Fruit fly (Drosophila melanogaster) whole organism, prepupa: Measurements from ENCODE around the gene CG17105.
A peak's percentile ranks its signal among the peaks of the same experiment; 100 is the strongest.

Source experiments
- Blimp-1 ChIP-seq: fragments of 200-800 bp; sonication (Bioruptor generic); optimal IDR thresholded peaks from 3 replicates; lab custom pipeline; 2017; ENCODE audit warnings: missing biosample characterization, missing genetic modification characterization, mild to moderate bottlenecking, moderate library complexity, missing genetic modification reagents
- CG10631 ChIP-seq: fragments of 200-800 bp; sonication (Bioruptor generic); optimal IDR thresholded peaks from 2 replicates; lab custom pipeline; 2016; ENCODE audit warnings: missing biosample characterization, missing genetic modification characterization
- CG10669 ChIP-seq: fragments of 200-800 bp; sonication (Bioruptor generic); optimal IDR thresholded peaks from 3 replicates; lab custom pipeline; 2018; ENCODE audit warnings: missing biosample characterization, mild to moderate bottlenecking, missing genetic modification characterization, moderate library complexity
- CG11294 ChIP-seq: fragments of 200-800 bp; sonication (Bioruptor generic); IDR thresholded peaks from 2 replicates; pipeline ENCODE4 v1.3.6; 2022; ENCODE audit warnings: missing biosample characterization, missing genetic modification characterization
- CG11762 ChIP-seq: fragments of 200-800 bp; sonication (Bioruptor generic); optimal IDR thresholded peaks from 3 replicates; lab custom pipeline; 2016; ENCODE audit warnings: missing biosample characterization, missing genetic modification characterization; ENCODE audit not compliant: insufficient read depth
- CG11902 ChIP-seq: fragments of 200-800 bp; sonication (Bioruptor generic); optimal IDR thresholded peaks from 3 replicates; lab custom pipeline; 2016; ENCODE audit warnings: missing biosample characterization, missing genetic modification characterization
- CG15336 ChIP-seq: fragments of 200-800 bp; sonication (Bioruptor generic); IDR thresholded peaks from 2 replicates; pipeline ENCODE4 v1.3.6; 2022; ENCODE audit warnings: missing biosample characterization, missing genetic modification characterization
- CG1621 ChIP-seq: fragments of 200-800 bp; sonication (Bioruptor generic); optimal IDR thresholded peaks from 3 replicates; lab custom pipeline; 2018; ENCODE audit warnings: missing biosample characterization, mild to moderate bottlenecking, missing genetic modification characterization
- CG3032 ChIP-seq: fragments of 200-800 bp; optimal IDR thresholded peaks from 2 replicates; lab custom pipeline; 2019; ENCODE audit warnings: missing biosample characterization, mild to moderate bottlenecking, missing genetic modification characterization, moderate library complexity
- CG31627 ChIP-seq: fragments of 200-800 bp; sonication (Bioruptor generic); optimal IDR thresholded peaks from 3 replicates; lab custom pipeline; 2016; ENCODE audit warnings: missing biosample characterization, missing genetic modification characterization
- CG3919 ChIP-seq: fragments of 200-800 bp; sonication (Bioruptor generic); optimal IDR thresholded peaks from 3 replicates; lab custom pipeline; 2016; ENCODE audit warnings: missing biosample characterization, missing genetic modification characterization
- CG4318 ChIP-seq: fragments of 200-800 bp; sonication (Bioruptor generic); optimal IDR thresholded peaks from 3 replicates; lab custom pipeline; 2017; ENCODE audit warnings: missing biosample characterization, mild to moderate bottlenecking, missing genetic modification characterization
- CG6808 ChIP-seq: fragments of 200-800 bp; sonication (Bioruptor generic); optimal IDR thresholded peaks from 3 replicates; lab custom pipeline; 2017; ENCODE audit warnings: missing biosample characterization, missing genetic modification characterization, mild to moderate bottlenecking, moderate library complexity, missing genetic modification reagents
- CG6854 ChIP-seq: fragments of 200-800 bp; sonication (Bioruptor generic); optimal IDR thresholded peaks from 2 replicates; lab custom pipeline; 2017; ENCODE audit warnings: missing biosample characterization, mild to moderate bottlenecking, missing genetic modification characterization
- CG8119 ChIP-seq: fragments of 200-800 bp; sonication (Bioruptor generic); IDR thresholded peaks from 3 replicates; pipeline ENCODE4 v1.3.6; 2022; ENCODE audit warnings: missing biosample characterization, missing genetic modification characterization
- CG8319 ChIP-seq: fragments of 200-800 bp; sonication (Bioruptor generic); optimal IDR thresholded peaks from 3 replicates; lab custom pipeline; 2016; ENCODE audit warnings: missing biosample characterization, missing genetic modification characterization
- CG8632 ChIP-seq: fragments of 200-800 bp; sonication (Bioruptor generic); optimal IDR thresholded peaks from 3 replicates; lab custom pipeline; 2016; ENCODE audit warnings: missing biosample characterization, missing genetic modification characterization
- CG9139 ChIP-seq: fragments of 200-800 bp; sonication (Bioruptor generic); optimal IDR thresholded peaks from 3 replicates; lab custom pipeline; 2017; ENCODE audit warnings: missing biosample characterization, mild to moderate bottlenecking, missing genetic modification characterization
- Eip75B ChIP-seq: fragments of 200-800 bp; sonication (Bioruptor generic); optimal IDR thresholded peaks from 3 replicates; lab custom pipeline; 2016; ENCODE audit warnings: missing biosample characterization, missing genetic modification characterization
- Eip78C ChIP-seq: fragments of 200-800 bp; sonication (Bioruptor generic); peaks from one replicate; lab custom pipeline; 2016; ENCODE audit warnings: missing biosample characterization, missing genetic modification characterization
- Eip93F ChIP-seq: fragments of 200-800 bp; sonication (Bioruptor generic); optimal IDR thresholded peaks from 2 replicates; lab custom pipeline; 2016; ENCODE audit warnings: missing biosample characterization, mild to moderate bottlenecking, missing genetic modification characterization
- Ets21C ChIP-seq: fragments of 200-800 bp; sonication (Bioruptor generic); optimal IDR thresholded peaks from 3 replicates; lab custom pipeline; 2016; ENCODE audit warnings: missing biosample characterization, missing genetic modification characterization
- Gug ChIP-seq: fragments of 200-800 bp; sonication (Bioruptor generic); IDR thresholded peaks from 2 replicates; pipeline ENCODE4 v1.3.6; 2022; ENCODE audit warnings: missing biosample characterization, missing genetic modification characterization
- Hr38 ChIP-seq: sonication (Bioruptor generic); optimal IDR thresholded peaks from 2 replicates; lab custom pipeline; 2016; ENCODE audit warnings: missing biosample characterization, missing genetic modification characterization
- Hr39 ChIP-seq: fragments of 200-800 bp; sonication (Bioruptor generic); optimal IDR thresholded peaks from 2 replicates; lab custom pipeline; 2016; ENCODE audit warnings: missing biosample characterization, missing genetic modification characterization
- Met ChIP-seq: fragments of 200-800 bp; sonication (Bioruptor generic); optimal IDR thresholded peaks from 3 replicates; lab custom pipeline; 2016; ENCODE audit warnings: missing biosample characterization, missing genetic modification characterization
- OdsH ChIP-seq: fragments of 200-800 bp; sonication (Bioruptor generic); optimal IDR thresholded peaks from 3 replicates; lab custom pipeline; 2016; ENCODE audit warnings: missing biosample characterization, missing genetic modification characterization
- Smox ChIP-seq: fragments of 200-800 bp; sonication (Bioruptor generic); optimal IDR thresholded peaks from 3 replicates; lab custom pipeline; 2016; ENCODE audit warnings: missing biosample characterization, missing genetic modification characterization
- Sox102F ChIP-seq: fragments of 200-800 bp; sonication (Bioruptor generic); optimal IDR thresholded peaks from 2 replicates; lab custom pipeline; 2016; ENCODE audit warnings: missing biosample characterization, mild to moderate bottlenecking, missing genetic modification characterization
- Sox14 ChIP-seq: fragments of 200-800 bp; sonication (Bioruptor generic); optimal IDR thresholded peaks from 3 replicates; lab custom pipeline; 2016; ENCODE audit warnings: missing biosample characterization, missing genetic modification characterization
- Sox15 ChIP-seq: fragments of 200-800 bp; sonication (Bioruptor generic); optimal IDR thresholded peaks from 3 replicates; lab custom pipeline; 2016; ENCODE audit warnings: missing biosample characterization, missing genetic modification characterization
- achi ChIP-seq: fragments of 200-800 bp; sonication (Bioruptor generic); optimal IDR thresholded peaks from 3 replicates; lab custom pipeline; 2016; ENCODE audit warnings: missing biosample characterization, missing genetic modification characterization
- cyc ChIP-seq: fragments of 200-800 bp; sonication (Bioruptor generic); optimal IDR thresholded peaks from 3 replicates; lab custom pipeline; 2016; ENCODE audit warnings: missing biosample characterization, missing genetic modification characterization
- dac ChIP-seq: fragments of 200-800 bp; sonication (Bioruptor generic); optimal IDR thresholded peaks from 2 replicates; lab custom pipeline; 2017; ENCODE audit warnings: missing biosample characterization, mild to moderate bottlenecking, missing genetic modification characterization
- esn ChIP-seq: fragments of 200-800 bp; sonication (Bioruptor generic); optimal IDR thresholded peaks from 2 replicates; lab custom pipeline; 2016; ENCODE audit warnings: missing biosample characterization, mild to moderate bottlenecking, missing genetic modification characterization, moderate library complexity
- fd59A ChIP-seq: fragments of 200-800 bp; sonication (Bioruptor generic); optimal IDR thresholded peaks from 2 replicates; lab custom pipeline; 2017; ENCODE audit warnings: missing biosample characterization, mild to moderate bottlenecking, missing genetic modification characterization, missing genetic modification reagents
- fd85E ChIP-seq: fragments of 200-800 bp; sonication (Bioruptor generic); optimal IDR thresholded peaks from 3 replicates; lab custom pipeline; 2016; ENCODE audit warnings: missing biosample characterization, missing genetic modification characterization
- fkh ChIP-seq: fragments of 200-800 bp; sonication (Bioruptor generic); optimal IDR thresholded peaks from 3 replicates; lab custom pipeline; 2017; ENCODE audit warnings: missing biosample characterization, mild to moderate bottlenecking, missing genetic modification characterization, moderate library complexity
- lz ChIP-seq: fragments of 200-800 bp; sonication (Bioruptor generic); optimal IDR thresholded peaks from 3 replicates; lab custom pipeline; 2016; ENCODE audit warnings: missing biosample characterization, missing genetic modification characterization
- net ChIP-seq: fragments of 200-800 bp; sonication (Bioruptor generic); optimal IDR thresholded peaks from 3 replicates; lab custom pipeline; 2016; ENCODE audit warnings: missing biosample characterization, missing genetic modification characterization
- salr ChIP-seq, 2 experiments: fragments of 200-800 bp; sonication (Bioruptor generic); optimal IDR thresholded peaks; 3 replicates each; lab custom pipeline; 2016 to 2018; ENCODE audit warnings: missing biosample characterization in 2 of 2, missing genetic modification characterization in 2 of 2, mild to moderate bottlenecking in 1 of 2
- spab ChIP-seq: fragments of 200-800 bp; sonication (Bioruptor generic); optimal IDR thresholded peaks from 2 replicates; lab custom pipeline; 2017; ENCODE audit warnings: missing biosample characterization, mild to moderate bottlenecking, missing genetic modification characterization, missing genetic modification reagents
- svp ChIP-seq: fragments of 200-800 bp; sonication (Bioruptor generic); peaks from one replicate; lab custom pipeline; 2016; ENCODE audit warnings: missing biosample characterization, missing genetic modification characterization
- topi ChIP-seq: fragments of 200-800 bp; sonication (Bioruptor generic); optimal IDR thresholded peaks from 3 replicates; lab custom pipeline; 2016; ENCODE audit warnings: missing biosample characterization, missing genetic modification characterization
- vri ChIP-seq: fragments of 200-800 bp; sonication (Bioruptor generic); optimal IDR thresholded peaks from 3 replicates; lab custom pipeline; 2016; ENCODE audit warnings: missing biosample characterization, mild to moderate bottlenecking, missing genetic modification characterization

The CG17105 gene

dm6 chr2L:10665603-10666002 lies 15.2 kb upstream of the CG17105 start (continued):
- TF ChIP-seq CG8632 (GFP tag; lab: Kevin White, UChicago) (peak; percentile 57), Sox15 (peak; percentile 64), Gug (GFP tag; lab: Robert Waterston, UW) (peak; percentile 82), CG11294 (GFP tag; lab: Robert Waterston, UW) (peak; percentile 72), vri (no peak), esn (GFP tag; lab: Kevin White, UChicago) (peak; percentile 55), CG11902 (GFP tag; lab: Kevin White, UChicago) (peak; percentile 42), Eip75B (GFP tag; lab: Kevin White, UChicago) (peak; percentile 81), Ets21C (GFP tag; lab: Kevin White, UChicago) (peak; percentile 9), Met (GFP tag; lab: Kevin White, UChicago) (peak; percentile 57), achi (GFP tag; lab: Kevin White, UChicago) (peak; percentile 80), fd85E (GFP tag; lab: Kevin White, UChicago) (no peak), CG8319 (GFP tag; lab: Kevin White, UChicago) (peak; percentile 70), Blimp-1 (GFP tag; lab: Kevin White, UChicago) (no peak), salr (GFP tag; optimal IDR thresholded peaks at IDR 0.05; lab: Kevin White, UChicago) (peak; percentile 46 to 61), Sox14 (GFP tag; lab: Kevin White, UChicago) (peak; percentile 76), lz (GFP tag; lab: Kevin White, UChicago) (peak; percentile 52), CG15336 (GFP tag; lab: Robert Waterston, UW) (peak; percentile 84), CG8119 (GFP tag; lab: Robert Waterston, UW) (peak; percentile 85), dac (GFP tag; lab: Kevin White, UChicago) (peak; percentile 68), OdsH (peak; percentile 88), svp (peak; percentile 68), fkh (GFP tag; lab: Kevin White, UChicago) (peak; percentile 54), CG4318 (GFP tag; lab: Kevin White, UChicago) (peak; percentile 67), Eip78C (GFP tag; lab: Kevin White, UChicago) (peak; percentile 94), net (GFP tag; lab: Kevin White, UChicago) (peak; percentile 78), Hr38 (GFP tag; lab: Kevin White, UChicago) (no peak), CG1621 (tag; lab: Kevin White, UChicago) (peak; percentile 69)

dm6 chr2L:10671530-10671929 lies 9.3 kb upstream of the CG17105 start:
- no peak for TF ChIP-seq CG15336 (GFP tag; lab: Robert Waterston, UW)
- TF ChIP-seq CG3032 (tag; lab: Kevin White, UChicago), result no peak
- TF ChIP-seq lz (GFP tag; lab: Kevin White, UChicago), result no peak

- TF ChIP-seq CG6854 (GFP tag; lab: Kevin White, UChicago), result no peak
- TF ChIP-seq fkh (GFP tag; lab: Kevin White, UChicago), result no peak
- no peak for TF ChIP-seq Eip93F (GFP tag; lab: Kevin White, UChicago)
- no peak for TF ChIP-seq CG11902 (GFP tag; lab: Kevin White, UChicago)
- no peak for TF ChIP-seq fd59A
- TF ChIP-seq CG9139, result peak; percentile 17
- no peak for TF ChIP-seq fd85E (GFP tag; lab: Kevin White, UChicago)
- TF ChIP-seq CG8119 (GFP tag; lab: Robert Waterston, UW), result peak; percentile 46; the same call in 2 of the 3 replicates
- no peak for TF ChIP-seq dac (GFP tag; lab: Kevin White, UChicago)
- TF ChIP-seq Sox15, result no peak
- no peak for TF ChIP-seq Hr38 (GFP tag; lab: Kevin White, UChicago)
- no peak for TF ChIP-seq topi
- no peak for TF ChIP-seq Blimp-1 (GFP tag; lab: Kevin White, UChicago)
- peak; percentile 22 for TF ChIP-seq CG11762
- TF ChIP-seq net (GFP tag; lab: Kevin White, UChicago), result peak; percentile 5
- no peak for TF ChIP-seq CG4318 (GFP tag; lab: Kevin White, UChicago)
- TF ChIP-seq CG1621 (tag; lab: Kevin White, UChicago), result no peak
- TF ChIP-seq CG10631 (GFP tag; lab: Kevin White, UChicago), result peak; percentile 31
- peak; percentile 37 for TF ChIP-seq CG6808
- TF ChIP-seq spab (GFP tag; lab: Kevin White, UChicago), result peak; percentile 40
- TF ChIP-seq CG3919, result peak; percentile 49
- no peak for TF ChIP-seq lz (GFP tag; lab: Kevin White, UChicago)
- TF ChIP-seq CG8632 (GFP tag; lab: Kevin White, UChicago), result no peak
- peak; percentile 45 for TF ChIP-seq CG3032 (tag; lab: Kevin White, UChicago)
- TF ChIP-seq Ets21C (GFP tag; lab: Kevin White, UChicago), result no peak
- no peak for TF ChIP-seq Hr39 (GFP tag; lab: Kevin White, UChicago)
- TF ChIP-seq Sox102F, result no peak
- TF ChIP-seq CG10669, result peak; percentile 42
- no peak for TF ChIP-seq Eip75B (GFP tag; lab: Kevin White, UChicago)
- no peak for TF ChIP-seq cyc (GFP tag; lab: Kevin White, UChicago)
- TF ChIP-seq salr (GFP tag; optimal IDR thresholded peaks at IDR 0.05; lab: Kevin White, UChicago), result no peak
- TF ChIP-seq Smox (GFP tag; lab: Kevin White, UChicago), result no peak
- no peak for TF ChIP-seq CG31627 (GFP tag; lab: Kevin White, UChicago)
- TF ChIP-seq CG8319 (GFP tag; lab: Kevin White, UChicago), result no peak
Measured at dm6 chr2L:10672989-10673388, 7.8 kb upstream of the CG17105 start.
